Worm (Caenorhabditis elegans) whole organism, L2 larva: ENCODE results near the gene cey-1.
A peak's percentile ranks its signal among the peaks of the same experiment; 100 is the strongest.

ENCODE experiments used
- C34F6.9 ChIP-seq: fragments of 150-350 bp; optimal IDR thresholded peaks from 2 replicates; lab custom pipeline; 2014; ENCODE audit warnings: missing biosample characterization, missing genetic modification characterization
- Y55F3AM.14 ChIP-seq: fragments of 200-800 bp; sonication (Bioruptor generic); optimal IDR thresholded peaks from 2 replicates; lab custom pipeline; 2018; ENCODE audit warnings: mild to moderate bottlenecking, missing genetic modification characterization, missing compliant biosample characterization
- ZK546.5 ChIP-seq: sonication (generic microtip); optimal IDR thresholded peaks from 2 replicates; lab custom pipeline; 2017; ENCODE audit warnings: missing biosample characterization, missing genetic modification characterization
- alr-1 ChIP-seq: fragments of 150-350 bp; optimal IDR thresholded peaks from 2 replicates; lab custom pipeline; 2014; ENCODE audit warnings: missing biosample characterization, missing genetic modification characterization
- aly-2 ChIP-seq: fragments of 150-350 bp; optimal IDR thresholded peaks from 2 replicates; lab custom pipeline; 2014; ENCODE audit warnings: missing biosample characterization, missing genetic modification characterization
- ama-1 ChIP-seq: fragments of 150-350 bp; optimal IDR thresholded peaks from 2 replicates; lab custom pipeline; 2018; ENCODE audit warnings: inconsistent platforms
- blmp-1 ChIP-seq: sonication (generic microtip); optimal IDR thresholded peaks from 2 replicates; lab custom pipeline; 2017; ENCODE audit warnings: missing genetic modification characterization, mild to moderate bottlenecking, missing compliant biosample characterization, antibody characterized with exemption, moderate library complexity; ENCODE audit not compliant: insufficient read depth
- ceh-82 ChIP-seq: fragments of 150-350 bp; optimal IDR thresholded peaks from 2 replicates; lab custom pipeline; 2014; ENCODE audit warnings: missing biosample characterization, missing genetic modification characterization
- crh-2 ChIP-seq: sonication (generic microtip); optimal IDR thresholded peaks from 2 replicates; lab custom pipeline; 2017; ENCODE audit warnings: missing biosample characterization, missing genetic modification characterization
- dmd-4 ChIP-seq: sonication (generic microtip); optimal IDR thresholded peaks from 2 replicates; lab custom pipeline; 2017; ENCODE audit warnings: missing biosample characterization, missing genetic modification characterization
- elt-1 ChIP-seq: fragments of 150-350 bp; optimal IDR thresholded peaks from 2 replicates; lab custom pipeline; 2014; ENCODE audit warnings: missing biosample characterization, missing genetic modification characterization
- elt-3 ChIP-seq: sonication (generic microtip); optimal IDR thresholded peaks from 2 replicates; lab custom pipeline; 2017; ENCODE audit warnings: missing biosample characterization, missing genetic modification characterization
- fos-1 ChIP-seq: fragments of 150-350 bp; optimal IDR thresholded peaks from 2 replicates; lab custom pipeline; 2014; ENCODE audit warnings: missing biosample characterization, missing genetic modification characterization
- gmeb-1 ChIP-seq: fragments of 150-350 bp; optimal IDR thresholded peaks from 2 replicates; lab custom pipeline; 2014; ENCODE audit warnings: missing biosample characterization, missing genetic modification characterization
- lin-11 ChIP-seq: fragments of 150-350 bp; sonication (generic microtip); optimal IDR thresholded peaks from 2 replicates; lab custom pipeline; 2014; ENCODE audit warnings: missing biosample characterization, missing genetic modification characterization, inconsistent platforms, mixed read lengths
- lin-13 ChIP-seq: fragments of 150-350 bp; optimal IDR thresholded peaks from 2 replicates; lab custom pipeline; 2014; ENCODE audit warnings: missing biosample characterization, missing genetic modification reagents, missing genetic modification characterization
- mbf-1 ChIP-seq: sonication (generic microtip); optimal IDR thresholded peaks from 2 replicates; lab custom pipeline; 2017; ENCODE audit warnings: missing biosample characterization, missing genetic modification characterization
- mdl-1 ChIP-seq, 2 experiments: fragments of 150-350 bp in 1 of 2; sonication (generic microtip) in 1 of 2; optimal IDR thresholded peaks; 2 replicates each; lab custom pipeline; 2017; ENCODE audit warnings: missing biosample characterization in 2 of 2, missing genetic modification characterization in 2 of 2
- nhr-10 ChIP-seq: sonication (generic microtip); optimal IDR thresholded peaks from 2 replicates; lab custom pipeline; 2017; ENCODE audit warnings: missing biosample characterization, missing genetic modification characterization
- nhr-11 ChIP-seq: fragments of 150-350 bp; optimal IDR thresholded peaks from 2 replicates; lab custom pipeline; 2014; ENCODE audit warnings: missing biosample characterization, missing genetic modification characterization
- nhr-12 ChIP-seq: fragments of 150-350 bp; optimal IDR thresholded peaks from 2 replicates; lab custom pipeline; 2014; ENCODE audit warnings: missing biosample characterization, missing genetic modification characterization
- nhr-21 ChIP-seq: fragments of 150-350 bp; optimal IDR thresholded peaks from 2 replicates; lab custom pipeline; 2014; ENCODE audit warnings: missing biosample characterization, missing genetic modification characterization
- nhr-23 ChIP-seq: fragments of 150-350 bp; optimal IDR thresholded peaks from 2 replicates; lab custom pipeline; 2014; ENCODE audit warnings: missing biosample characterization, missing genetic modification reagents, missing genetic modification characterization
- nhr-237 ChIP-seq: fragments of 150-350 bp; optimal IDR thresholded peaks from 2 replicates; lab custom pipeline; 2014; ENCODE audit warnings: missing biosample characterization, missing genetic modification characterization
- nhr-25 ChIP-seq: fragments of 150-350 bp; sonication (generic microtip); optimal IDR thresholded peaks from 3 replicates; lab custom pipeline; 2014; ENCODE audit warnings: missing biosample characterization, missing genetic modification characterization
- peb-1 ChIP-seq: fragments of 150-350 bp; optimal IDR thresholded peaks from 2 replicates; lab custom pipeline; 2014; ENCODE audit warnings: missing biosample characterization, missing genetic modification characterization
- sem-4 ChIP-seq: fragments of 150-350 bp; optimal IDR thresholded peaks from 2 replicates; lab custom pipeline; 2014; ENCODE audit warnings: missing biosample characterization, missing genetic modification reagents, missing genetic modification characterization
- sma-3 ChIP-seq: sonication (generic microtip); optimal IDR thresholded peaks from 2 replicates; lab custom pipeline; 2016; ENCODE audit warnings: missing genetic modification reagents, missing genetic modification characterization, missing compliant biosample characterization
- sma-9 ChIP-seq, 2 experiments: fragments of 150-350 bp in 1 of 2; sonication (generic microtip) in 1 of 2; optimal IDR thresholded peaks; 2 replicates each; lab custom pipeline; 2014 to 2016; ENCODE audit warnings: missing genetic modification characterization in 2 of 2, mild to moderate bottlenecking in 1 of 2, missing biosample characterization in 1 of 2, missing compliant biosample characterization in 1 of 2, missing genetic modification reagents in 1 of 2, moderate library complexity in 1 of 2
- snpc-4 ChIP-seq: fragments of 150-350 bp; optimal IDR thresholded peaks from 2 replicates; lab custom pipeline; 2014; ENCODE audit warnings: missing biosample characterization, missing genetic modification characterization
- unc-39 ChIP-seq: fragments of 150-350 bp; optimal IDR thresholded peaks from 2 replicates; lab custom pipeline; 2014; ENCODE audit warnings: missing biosample characterization, missing genetic modification characterization
- unc-55 ChIP-seq: fragments of 150-350 bp; sonication (generic microtip); optimal IDR thresholded peaks from 3 replicates; lab custom pipeline; 2014; ENCODE audit warnings: missing biosample characterization, missing genetic modification reagents, missing genetic modification characterization
- unc-62 ChIP-seq: fragments of 150-350 bp; optimal IDR thresholded peaks from 2 replicates; lab custom pipeline; 2014; ENCODE audit warnings: missing biosample characterization, missing genetic modification reagents, missing genetic modification characterization
- zag-1 ChIP-seq: fragments of 150-350 bp; optimal IDR thresholded peaks from 2 replicates; lab custom pipeline; 2014; ENCODE audit warnings: missing biosample characterization, missing genetic modification characterization
- ztf-11 ChIP-seq: sonication (generic microtip); optimal IDR thresholded peaks from 2 replicates; lab custom pipeline; 2017; ENCODE audit warnings: missing biosample characterization, missing genetic modification characterization
- ztf-4 ChIP-seq: fragments of 150-350 bp; optimal IDR thresholded peaks from 2 replicates; lab custom pipeline; 2014; ENCODE audit warnings: missing biosample characterization, missing genetic modification characterization

cey-1 gene

ce11 chrII:11016835-11016883, 24.3 kb downstream of the cey-1 start, which contains the start of gene ram-2:
TSS of gene ram-2 (minus strand) at chrII:11016881.
- TF ChIP-seq fos-1 (tag; lab: Kevin White, UChicago), result no peak
- TF ChIP-seq gmeb-1 (tag; lab: Kevin White, UChicago), result no peak
- no peak for TF ChIP-seq nhr-10 (tag; lab: Kevin White, UChicago)
- TF ChIP-seq nhr-23 (tag; lab: Kevin White, UChicago), result no peak
- no peak for TF ChIP-seq sma-9 (GFP tag; optimal IDR thresholded peaks at IDR 0.05; lab: Kevin White, UChicago)
- TF ChIP-seq sma-9 (tag; optimal IDR thresholded peaks at IDR 0.05; lab: Kevin White, UChicago), result no peak
- no peak for TF ChIP-seq ztf-11 (tag; lab: Kevin White, UChicago)
- no peak for TF ChIP-seq sma-3 (GFP tag; lab: Kevin White, UChicago)
- TF ChIP-seq C34F6.9 (tag; lab: Kevin White, UChicago), result no peak

- TF ChIP-seq aly-2 (no peak), ama-1 (no peak), unc-62 (GFP tag; lab: Kevin White, UChicago) (no peak), crh-2 (tag; lab: Kevin White, UChicago) (no peak), lin-11 (tag; lab: Kevin White, UChicago) (no peak), unc-39 (tag; lab: Kevin White, UChicago) (no peak), elt-3 (tag; lab: Kevin White, UChicago) (no peak), elt-1 (tag; lab: Kevin White, UChicago) (no peak), blmp-1 (tag; lab: Kevin White, UChicago) (no peak), mdl-1 (tag; optimal IDR thresholded peaks at IDR 0.05; lab: Kevin White, UChicago) (no peak), dmd-4 (no peak), lin-13 (GFP tag; lab: Kevin White, UChicago) (no peak), ztf-11 (tag; lab: Kevin White, UChicago) (no peak), Y55F3AM.14 (GFP tag; lab: Kevin White, UChicago) (no peak), sem-4 (tag; lab: Kevin White, UChicago) (no peak), sma-9 (GFP tag; optimal IDR thresholded peaks at IDR 0.05; lab: Kevin White, UChicago) (no peak), sma-9 (tag; optimal IDR thresholded peaks at IDR 0.05; lab: Kevin White, UChicago) (no peak), mbf-1 (tag; lab: Kevin White, UChicago) (no peak)
Observed at ce11 chrII:11016435-11016834, 24.6 kb downstream of the cey-1 start.

- TF ChIP-seq blmp-1 (tag; lab: Kevin White, UChicago) (no peak), ztf-4 (tag; lab: Kevin White, UChicago) (no peak), ama-1 (no peak), sem-4 (tag; lab: Kevin White, UChicago) (no peak), nhr-237 (tag; lab: Kevin White, UChicago) (no peak), C34F6.9 (tag; lab: Kevin White, UChicago) (no peak), snpc-4 (tag; lab: Kevin White, UChicago) (no peak), ceh-82 (tag; lab: Kevin White, UChicago) (no peak)
Observed at ce11 chrII:11015734-11016133, 25.3 kb downstream of the cey-1 start.

- TF ChIP-seq nhr-237 (tag; lab: Kevin White, UChicago) (no peak), sma-9 (GFP tag; optimal IDR thresholded peaks at IDR 0.05; lab: Kevin White, UChicago) (no peak), sma-9 (tag; optimal IDR thresholded peaks at IDR 0.05; lab: Kevin White, UChicago) (no peak), elt-3 (tag; lab: Kevin White, UChicago) (no peak), alr-1 (tag; lab: Kevin White, UChicago) (no peak), unc-55 (no peak), blmp-1 (tag; lab: Kevin White, UChicago) (no peak), dmd-4 (no peak), ama-1 (peak; percentile 51), nhr-21 (tag; lab: Kevin White, UChicago) (no peak), lin-11 (tag; lab: Kevin White, UChicago) (no peak), snpc-4 (tag; lab: Kevin White, UChicago) (no peak), ZK546.5 (no peak), nhr-23 (tag; lab: Kevin White, UChicago) (no peak), nhr-25 (peak; percentile 73), gmeb-1 (tag; lab: Kevin White, UChicago) (no peak), nhr-11 (no peak), nhr-12 (tag; lab: Kevin White, UChicago) (no peak)
Observed at ce11 chrII:11015210-11015609, 25.8 kb downstream of the cey-1 start.

- TF ChIP-seq sma-3 (GFP tag; lab: Kevin White, UChicago), result no peak
- no peak for TF ChIP-seq nhr-11
- TF ChIP-seq peb-1, result no peak
- TF ChIP-seq zag-1 (tag; lab: Kevin White, UChicago), result no peak
- TF ChIP-seq unc-55, result no peak
- no peak for TF ChIP-seq alr-1 (tag; lab: Kevin White, UChicago)
- TF ChIP-seq unc-39 (tag; lab: Kevin White, UChicago), result no peak
- no peak for TF ChIP-seq blmp-1 (tag; lab: Kevin White, UChicago)
- no peak for TF ChIP-seq nhr-237 (tag; lab: Kevin White, UChicago)
- TF ChIP-seq aly-2, result no peak
- no peak for TF ChIP-seq ama-1
- no peak for TF ChIP-seq ztf-11 (tag; lab: Kevin White, UChicago)
- no peak for TF ChIP-seq crh-2 (tag; lab: Kevin White, UChicago)
- TF ChIP-seq nhr-21 (tag; lab: Kevin White, UChicago), result no peak
Observed at ce11 chrII:11013667-11014066, 27.3 kb downstream of the cey-1 start, which contains the start of gene col-81. TSS of gene col-81 (minus strand) at chrII:11013767.
